Fruit fly (Drosophila melanogaster) whole organism, embryonic: Measurements from ENCODE around the gene CCT7.

Experiments used
- Atf-2 ChIP-seq: fragments of 200-800 bp; sonication (Bioruptor generic); optimal IDR thresholded peaks from 2 replicates; lab custom pipeline; 2016; ENCODE audit warnings: missing biosample characterization, missing genetic modification characterization
- CG11456 ChIP-seq: fragments of 200-800 bp; sonication (Bioruptor generic); IDR thresholded peaks from 3 replicates; pipeline ENCODE4 v1.3.6; 2022; ENCODE audit warnings: missing biosample characterization, missing genetic modification characterization
- CG12236 ChIP-seq: fragments of 200-800 bp; sonication (Bioruptor generic); optimal IDR thresholded peaks from 2 replicates; lab custom pipeline; 2016; ENCODE audit warnings: missing biosample characterization, missing genetic modification characterization
- CG1233 ChIP-seq: fragments of 200-800 bp; sonication (Bioruptor generic); optimal IDR thresholded peaks from 4 replicates; lab custom pipeline; 2018; ENCODE audit warnings: missing biosample characterization, mild to moderate bottlenecking, missing genetic modification characterization
- CG13123 ChIP-seq: fragments of 200-800 bp; sonication (Bioruptor generic); optimal IDR thresholded peaks from 2 replicates; lab custom pipeline; 2016; ENCODE audit warnings: missing biosample characterization, missing genetic modification characterization
- CG15011 ChIP-seq: fragments of 200-800 bp; sonication (Bioruptor generic); optimal IDR thresholded peaks from 3 replicates; lab custom pipeline; 2018; ENCODE audit warnings: missing biosample characterization, mild to moderate bottlenecking, missing genetic modification characterization
- CG15073 ChIP-seq: fragments of 200-800 bp; sonication (Bioruptor generic); optimal IDR thresholded peaks from 2 replicates; lab custom pipeline; 2016; ENCODE audit warnings: missing biosample characterization, missing genetic modification characterization
- CG15514 ChIP-seq: fragments of 200-800 bp; sonication (Bioruptor generic); optimal IDR thresholded peaks from 3 replicates; lab custom pipeline; 2017; ENCODE audit warnings: missing biosample characterization, missing genetic modification characterization, mild to moderate bottlenecking, moderate library complexity, missing genetic modification reagents
- CG1647 ChIP-seq: fragments of 200-800 bp; sonication (Bioruptor generic); optimal IDR thresholded peaks from 3 replicates; lab custom pipeline; 2016; ENCODE audit warnings: missing biosample characterization, missing genetic modification characterization
- CG16779 ChIP-seq: fragments of 200-800 bp; sonication (Bioruptor generic); IDR thresholded peaks from 2 replicates; pipeline ENCODE4 v1.3.6; 2022; ENCODE audit warnings: missing biosample characterization, missing genetic modification characterization
- CG30020 ChIP-seq: fragments of 200-800 bp; optimal IDR thresholded peaks from 2 replicates; lab custom pipeline; 2019; ENCODE audit warnings: missing biosample characterization, mild to moderate bottlenecking, missing genetic modification characterization, moderate library complexity
- CG34376 ChIP-seq: fragments of 200-800 bp; sonication (Bioruptor generic); optimal IDR thresholded peaks from 2 replicates; lab custom pipeline; 2018; ENCODE audit warnings: missing biosample characterization, mild to moderate bottlenecking, missing genetic modification characterization
- CG6689 ChIP-seq: fragments of 200-800 bp; sonication (Bioruptor generic); IDR thresholded peaks from 2 replicates; pipeline ENCODE4 v1.3.6; 2022; ENCODE audit warnings: missing biosample characterization, missing genetic modification characterization
- CG8359 ChIP-seq: fragments of 200-800 bp; sonication (Bioruptor generic); optimal IDR thresholded peaks from 2 replicates; lab custom pipeline; 2017; ENCODE audit warnings: missing biosample characterization, mild to moderate bottlenecking, missing genetic modification characterization, borderline replicate concordance
- CG8944 ChIP-seq: fragments of 200-800 bp; sonication (Bioruptor generic); optimal IDR thresholded peaks from 3 replicates; lab custom pipeline; 2016; ENCODE audit warnings: missing biosample characterization, missing genetic modification characterization
- CG9609 ChIP-seq: fragments of 200-800 bp; sonication (Bioruptor generic); optimal IDR thresholded peaks from 3 replicates; lab custom pipeline; 2016; ENCODE audit warnings: missing biosample characterization, missing genetic modification characterization
- Dek ChIP-seq: fragments of 200-800 bp; sonication (Bioruptor generic); optimal IDR thresholded peaks from 3 replicates; lab custom pipeline; 2019; ENCODE audit warnings: missing biosample characterization, mild to moderate bottlenecking, missing genetic modification characterization, moderate library complexity
- Dip3 ChIP-seq: fragments of 200-800 bp; sonication (Bioruptor generic); optimal IDR thresholded peaks from 3 replicates; lab custom pipeline; 2016; ENCODE audit warnings: missing biosample characterization, missing genetic modification characterization
- Dll ChIP-seq: fragments of 200-800 bp; sonication (Bioruptor generic); IDR thresholded peaks from 4 replicates; pipeline ENCODE4 v1.3.6; 2022; ENCODE audit warnings: missing biosample characterization, missing genetic modification characterization; ENCODE audit not compliant: partially characterized antibody
- Ets65A ChIP-seq: fragments of 200-800 bp; sonication (Bioruptor generic); peaks from one replicate; lab custom pipeline; 2016; ENCODE audit warnings: missing biosample characterization, missing genetic modification characterization
- Gug ChIP-seq: fragments of 200-800 bp; sonication (Bioruptor generic); IDR thresholded peaks from 4 replicates; pipeline ENCODE4 v1.3.6; 2022; ENCODE audit warnings: missing biosample characterization, missing genetic modification characterization
- Hand ChIP-seq: fragments of 200-800 bp; sonication (Bioruptor generic); optimal IDR thresholded peaks from 2 replicates; lab custom pipeline; 2017; ENCODE audit warnings: mild to moderate bottlenecking, missing biosample characterization, missing genetic modification reagents, missing genetic modification characterization
- Hr78 ChIP-seq, 2 experiments: fragments of 200-800 bp in 1 of 2; fragments of >200 bp in 1 of 2; sonication (Bioruptor generic) in 1 of 2; optimal IDR thresholded peaks; 2 replicates each; lab custom pipeline; 2017 to 2019; ENCODE audit warnings: missing biosample characterization in 2 of 2, missing genetic modification characterization in 2 of 2, mild to moderate bottlenecking in 1 of 2, moderate library complexity in 1 of 2
- Mad ChIP-seq: fragments of 200-800 bp; sonication (Bioruptor generic); optimal IDR thresholded peaks from 2 replicates; lab custom pipeline; 2016; ENCODE audit warnings: missing biosample characterization, missing genetic modification characterization
- Med ChIP-seq: fragments of 200-800 bp; sonication (Bioruptor generic); peaks from one replicate; lab custom pipeline; 2016; ENCODE audit warnings: missing biosample characterization, missing genetic modification characterization, mild to moderate bottlenecking, inconsistent platforms, moderate library complexity
- Pdp1 ChIP-seq, 2 experiments: fragments of 200-800 bp; sonication (Bioruptor generic); optimal IDR thresholded peaks; 3 replicates each; lab custom pipeline; 2016; ENCODE audit warnings: missing biosample characterization in 2 of 2, missing genetic modification characterization in 2 of 2, mild to moderate bottlenecking in 1 of 2, moderate library complexity in 1 of 2
- Side ChIP-seq: fragments of 200-800 bp; sonication (Bioruptor generic); optimal IDR thresholded peaks from 2 replicates; lab custom pipeline; 2016; ENCODE audit warnings: missing biosample characterization, missing genetic modification characterization
- Sin3A ChIP-seq: fragments of >200 bp; optimal IDR thresholded peaks from 2 replicates; lab custom pipeline; 2018
- Sox100B ChIP-seq: fragments of 200-800 bp; sonication (Bioruptor generic); optimal IDR thresholded peaks from 3 replicates; lab custom pipeline; 2018; ENCODE audit warnings: missing biosample characterization, mild to moderate bottlenecking, missing genetic modification characterization
- ara ChIP-seq: fragments of 200-800 bp; sonication (Bioruptor generic); IDR thresholded peaks from 2 replicates; pipeline ENCODE4 v1.3.6; 2022; ENCODE audit warnings: missing biosample characterization, missing genetic modification characterization
- az2 ChIP-seq: fragments of 200-800 bp; sonication (Bioruptor generic); optimal IDR thresholded peaks from 3 replicates; lab custom pipeline; 2016; ENCODE audit warnings: missing biosample characterization, missing genetic modification characterization
- bowl ChIP-seq: fragments of 200-800 bp; sonication (Bioruptor generic); IDR thresholded peaks from 2 replicates; pipeline ENCODE4 v1.3.6; 2022; ENCODE audit warnings: missing biosample characterization, missing genetic modification characterization
- bsh ChIP-seq, 2 experiments: fragments of 200-800 bp; sonication (Bioruptor generic); optimal IDR thresholded peaks; 2 replicates each; lab custom pipeline; 2017 to 2018; ENCODE audit warnings: mild to moderate bottlenecking in 2 of 2, missing biosample characterization in 2 of 2, missing genetic modification characterization in 2 of 2, moderate library complexity in 1 of 2
- exex ChIP-seq: fragments of 200-800 bp; sonication (Bioruptor generic); optimal IDR thresholded peaks from 4 replicates; lab custom pipeline; 2018; ENCODE audit warnings: missing biosample characterization, mild to moderate bottlenecking, missing genetic modification characterization, moderate library complexity
- jumu ChIP-seq: fragments of 200-800 bp; sonication (Bioruptor generic); optimal IDR thresholded peaks from 3 replicates; lab custom pipeline; 2016; ENCODE audit warnings: missing biosample characterization, missing genetic modification characterization
- klu ChIP-seq: fragments of 200-800 bp; sonication (Bioruptor generic); IDR thresholded peaks from 2 replicates; pipeline ENCODE4 v1.3.6; 2022; ENCODE audit warnings: missing biosample characterization, missing genetic modification characterization
- mam ChIP-seq: fragments of 200-800 bp; sonication (Bioruptor generic); optimal IDR thresholded peaks from 3 replicates; lab custom pipeline; 2016; ENCODE audit warnings: missing biosample characterization, missing genetic modification characterization
- nerfin-1 ChIP-seq: fragments of 200-800 bp; sonication (Bioruptor generic); optimal IDR thresholded peaks from 3 replicates; lab custom pipeline; 2019; ENCODE audit warnings: missing biosample characterization, mild to moderate bottlenecking, missing genetic modification characterization, moderate library complexity
- pb ChIP-seq: fragments of 200-800 bp; sonication (Bioruptor generic); optimal IDR thresholded peaks from 3 replicates; lab custom pipeline; 2016; ENCODE audit warnings: missing biosample characterization, missing genetic modification characterization
- pita ChIP-seq: fragments of 200-800 bp; sonication (Bioruptor generic); optimal IDR thresholded peaks from 2 replicates; lab custom pipeline; 2017; ENCODE audit warnings: missing biosample characterization, mild to moderate bottlenecking, missing genetic modification characterization
- pnt ChIP-seq: fragments of 200-800 bp; sonication (Bioruptor generic); optimal IDR thresholded peaks from 3 replicates; lab custom pipeline; 2016; ENCODE audit warnings: missing biosample characterization, missing genetic modification characterization
- repo ChIP-seq: fragments of 200-800 bp; sonication (Bioruptor generic); optimal IDR thresholded peaks from 2 replicates; lab custom pipeline; 2016; ENCODE audit warnings: missing biosample characterization, missing genetic modification characterization
- sima ChIP-seq: fragments of 200-800 bp; sonication (Bioruptor generic); optimal IDR thresholded peaks from 2 replicates; lab custom pipeline; 2016; ENCODE audit warnings: missing biosample characterization, missing genetic modification characterization
- sr ChIP-seq: fragments of 200-800 bp; sonication (Bioruptor generic); IDR thresholded peaks from 3 replicates; pipeline ENCODE4 v1.3.6; 2022; ENCODE audit warnings: missing biosample characterization, missing genetic modification characterization
- tap ChIP-seq: fragments of 200-800 bp; optimal IDR thresholded peaks from 3 replicates; lab custom pipeline; 2019; ENCODE audit warnings: missing biosample characterization, mild to moderate bottlenecking, missing genetic modification characterization, moderate library complexity
- tup ChIP-seq: fragments of 200-800 bp; sonication (Bioruptor generic); optimal IDR thresholded peaks from 2 replicates; lab custom pipeline; 2016; ENCODE audit warnings: missing biosample characterization, mild to moderate bottlenecking, missing genetic modification characterization, moderate library complexity
- wek ChIP-seq: fragments of 200-800 bp; sonication (Bioruptor generic); optimal IDR thresholded peaks from 3 replicates; lab custom pipeline; 2018; ENCODE audit warnings: missing biosample characterization, mild to moderate bottlenecking, missing genetic modification characterization, moderate library complexity
- wor ChIP-seq: fragments of 200-800 bp; sonication (Bioruptor generic); IDR thresholded peaks from 2 replicates; pipeline ENCODE4 v1.3.6; 2022; ENCODE audit warnings: missing biosample characterization, missing genetic modification characterization
- zf30C ChIP-seq: fragments of 200-800 bp; sonication (Bioruptor generic); optimal IDR thresholded peaks from 3 replicates; lab custom pipeline; 2018; ENCODE audit warnings: missing biosample characterization, mild to moderate bottlenecking, missing genetic modification characterization

Gene CCT7

DNA sequence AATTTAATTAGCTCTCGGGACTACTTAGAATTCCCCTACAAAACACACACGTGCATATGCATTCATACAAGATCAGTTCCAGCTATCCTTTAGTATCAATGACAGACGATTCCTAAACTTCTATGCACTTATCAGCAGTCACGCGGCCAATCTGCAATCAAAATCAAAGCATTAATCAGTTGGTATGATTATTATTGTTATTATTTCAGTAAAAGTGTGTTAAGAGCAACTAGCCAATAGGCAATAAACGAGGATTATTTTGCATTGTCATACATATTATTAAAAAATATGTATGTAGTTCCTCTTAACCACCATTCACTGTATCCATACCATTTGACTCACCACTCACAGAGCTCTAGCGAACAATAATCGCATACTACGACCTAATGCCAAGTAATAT is 21.6 kb downstream of the CCT7 start:
- TF ChIP-seq CG11456 (no peak), ara (GFP tag; lab: Robert Waterston, UW) (no peak), Atf-2 (GFP tag; lab: Kevin White, UChicago) (no peak), Ets65A (GFP tag; lab: Kevin White, UChicago) (no peak), CG30020 (tag; lab: Kevin White, UChicago) (no peak), wek (GFP tag; lab: Kevin White, UChicago) (no peak), Med (peak; percentile 36)

DNA sequence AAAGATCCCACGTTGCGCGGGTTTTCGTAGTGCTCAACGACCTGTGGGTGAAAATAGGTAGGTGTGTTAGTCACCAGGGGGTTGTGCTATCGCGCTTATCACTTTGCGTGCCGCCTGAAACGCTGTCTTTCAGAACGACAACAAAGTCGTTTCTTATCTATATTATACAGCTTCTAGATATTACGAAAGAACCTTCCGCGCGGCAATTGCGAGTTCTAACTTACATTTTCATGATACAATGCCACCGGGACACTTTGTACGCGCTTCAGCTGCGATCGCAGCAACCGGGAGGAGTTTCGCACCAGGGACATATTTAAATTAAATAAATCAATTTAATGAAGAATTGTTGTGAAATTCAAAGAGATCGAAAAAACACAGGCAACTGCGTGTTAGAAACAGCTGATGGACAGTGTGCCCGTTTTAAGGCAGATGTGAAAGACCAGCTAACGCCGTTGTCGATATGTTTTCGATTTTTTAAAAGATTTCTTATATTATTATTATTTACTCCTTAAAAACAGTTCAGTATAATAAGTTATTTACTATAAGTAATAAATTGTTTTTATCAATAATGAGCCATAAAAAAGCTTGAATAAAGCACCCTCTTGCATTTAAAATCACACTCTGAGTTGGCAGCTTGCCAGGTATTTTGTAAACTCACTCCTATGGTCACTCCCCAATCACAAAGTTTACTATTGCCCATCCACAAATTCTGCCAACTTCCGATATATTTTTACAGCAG is 22.6 kb downstream of the CCT7 start, which contains the start of the genes IscU and CG8379:
TSS of gene IscU (minus strand) at position 417 of the 739 bp plus-strand sequence.
TSS of gene CG8379 (plus strand) at position 651 of the 739 bp plus-strand sequence.
- peak; percentile 70 for TF ChIP-seq Sin3A
- no peak for TF ChIP-seq tap (tag; lab: Kevin White, UChicago)
- TF ChIP-seq pita (GFP tag; lab: Kevin White, UChicago): no peak
- no peak for TF ChIP-seq CG15073 (GFP tag; lab: Kevin White, UChicago)
- TF ChIP-seq bsh (GFP tag; optimal IDR thresholded peaks at IDR 0.05; lab: Kevin White, UChicago): no peak
- peak; percentile 19 for TF ChIP-seq Hand
- TF ChIP-seq CG13123: no peak
- no peak for TF ChIP-seq klu (GFP tag; lab: Robert Waterston, UW)
- TF ChIP-seq CG6689: no peak
- peak; percentile 81 for TF ChIP-seq Dll (GFP tag; lab: Robert Waterston, UW)
- TF ChIP-seq sima (GFP tag; lab: Kevin White, UChicago): no peak
- TF ChIP-seq CG11456: no peak
- TF ChIP-seq Mad (GFP tag; lab: Kevin White, UChicago): no peak
- no peak for TF ChIP-seq ara (GFP tag; lab: Robert Waterston, UW)
- no peak for TF ChIP-seq mam
- no peak for TF ChIP-seq CG1647 (GFP tag; lab: Kevin White, UChicago)
- TF ChIP-seq pb (GFP tag; lab: Kevin White, UChicago): no peak
- no peak for TF ChIP-seq CG1233 (GFP tag; lab: Kevin White, UChicago)
- no peak for TF ChIP-seq jumu (GFP tag; lab: Kevin White, UChicago)
- no peak for TF ChIP-seq Hr78 (GFP tag; optimal IDR thresholded peaks at IDR 0.05; lab: Kevin White, UChicago)
- TF ChIP-seq CG15514 (GFP tag; lab: Kevin White, UChicago): peak; percentile 50
- no peak for TF ChIP-seq Sox100B
- no peak for TF ChIP-seq CG15011 (GFP tag; lab: Kevin White, UChicago)
- TF ChIP-seq tup (GFP tag; lab: Kevin White, UChicago): no peak
- TF ChIP-seq Gug (GFP tag; lab: Robert Waterston, UW): no peak
- peak in 1 of 2 experiments; percentile 86 for TF ChIP-seq Pdp1 (GFP tag; optimal IDR thresholded peaks at IDR 0.05; lab: Kevin White, UChicago)
- TF ChIP-seq az2 (GFP tag; lab: Kevin White, UChicago): no peak
- TF ChIP-seq bowl (GFP tag; lab: Robert Waterston, UW): no peak
- TF ChIP-seq Side (GFP tag; lab: Kevin White, UChicago): no peak
- TF ChIP-seq zf30C (GFP tag; lab: Kevin White, UChicago): no peak
- no peak for TF ChIP-seq Dip3 (GFP tag; lab: Kevin White, UChicago)
- TF ChIP-seq repo (GFP tag; lab: Kevin White, UChicago): no peak
- TF ChIP-seq nerfin-1 (tag; lab: Kevin White, UChicago): no peak
- no peak for TF ChIP-seq CG34376
- no peak for TF ChIP-seq sr (GFP tag; lab: Robert Waterston, UW)
- no peak for TF ChIP-seq CG9609 (GFP tag; lab: Kevin White, UChicago)
- TF ChIP-seq Dek (tag; lab: Kevin White, UChicago): no peak
- no peak for TF ChIP-seq exex (tag; lab: Kevin White, UChicago)
- no peak for TF ChIP-seq CG12236
- TF ChIP-seq CG16779 (GFP tag; lab: Robert Waterston, UW): no peak
- no peak for TF ChIP-seq wor (GFP tag; lab: Robert Waterston, UW)
- TF ChIP-seq CG8944: no peak
- no peak for TF ChIP-seq pnt (GFP tag; lab: Kevin White, UChicago)
- TF ChIP-seq CG8359 (GFP tag; lab: Kevin White, UChicago): no peak
